Worm (Caenorhabditis elegans) whole organism, L4 larva: ENCODE measurements around the gene ttn-1.

Source experiments
- F26F4.8 ChIP-seq: fragments of 200-800 bp; sonication (Bioruptor generic); conservative IDR thresholded peaks from 2 replicates; pipeline ENCODE4 v1.3.6; 2022; ENCODE audit warnings: missing genetic modification characterization, missing compliant biosample characterization
- T26A8.4 ChIP-seq: fragments of 200-800 bp; sonication (Bioruptor generic); IDR thresholded peaks from 2 replicates; pipeline ENCODE4 v1.3.6; 2022; ENCODE audit warnings: missing genetic modification characterization, missing compliant biosample characterization
- ZK337.2 ChIP-seq: fragments of 200-800 bp; sonication (Bioruptor generic); IDR thresholded peaks from 2 replicates; pipeline ENCODE4 v1.3.6; 2022; ENCODE audit warnings: missing genetic modification reagents, missing genetic modification characterization, missing compliant biosample characterization
- ZK546.5 ChIP-seq, 2 experiments: sonication (generic microtip); optimal IDR thresholded peaks; 2 replicates each; lab custom pipeline; 2017; ENCODE audit warnings: missing biosample characterization in 2 of 2, missing genetic modification characterization in 2 of 2
- aha-1 ChIP-seq: fragments of 150-350 bp; peaks from one replicate; lab custom pipeline; 2014; ENCODE audit warnings: missing biosample characterization, missing genetic modification characterization
- ceh-20 ChIP-seq: fragments of 200-800 bp; sonication (Bioruptor generic); IDR thresholded peaks from 2 replicates; pipeline ENCODE4 v1.3.6; 2022; ENCODE audit warnings: missing genetic modification reagents, missing genetic modification characterization, missing compliant biosample characterization
- ceh-32 ChIP-seq: sonication (generic microtip); optimal IDR thresholded peaks from 2 replicates; lab custom pipeline; 2016; ENCODE audit warnings: mild to moderate bottlenecking, missing genetic modification characterization, missing compliant biosample characterization; ENCODE audit not compliant: poor library complexity
- ceh-62 ChIP-seq: sonication (generic microtip); optimal IDR thresholded peaks from 2 replicates; lab custom pipeline; 2017; ENCODE audit warnings: missing biosample characterization, missing genetic modification characterization
- daf-12 ChIP-seq: fragments of 150-350 bp; optimal IDR thresholded peaks from 2 replicates; lab custom pipeline; 2014; ENCODE audit warnings: missing biosample characterization, missing genetic modification reagents, missing genetic modification characterization
- daf-16 ChIP-seq, 3 experiments: sonication (generic microtip); optimal IDR thresholded peaks; 2 replicates each; lab custom pipeline; 2016 to 2017; ENCODE audit warnings: missing genetic modification characterization in 3 of 3, missing genetic modification reagents in 3 of 3, mild to moderate bottlenecking in 2 of 3, missing compliant biosample characterization in 2 of 3, missing biosample characterization in 1 of 3, moderate library complexity in 1 of 3
- daf-19 ChIP-seq: fragments of 200-800 bp; sonication (Bioruptor generic); conservative IDR thresholded peaks from 2 replicates; pipeline ENCODE4 v1.3.6; 2022; ENCODE audit warnings: missing genetic modification characterization, missing compliant biosample characterization
- dmd-6 ChIP-seq: fragments of 200-800 bp; sonication (Bioruptor generic); IDR thresholded peaks from 2 replicates; pipeline ENCODE4 v1.3.6; 2022; ENCODE audit warnings: missing genetic modification reagents, missing genetic modification characterization, missing compliant biosample characterization
- dmd-9 ChIP-seq: fragments of 200-800 bp; sonication (Bioruptor generic); IDR thresholded peaks from 2 replicates; pipeline ENCODE4 v1.3.6; 2022; ENCODE audit warnings: missing genetic modification reagents, missing genetic modification characterization, missing compliant biosample characterization
- dpl-1 ChIP-seq: fragments of 150-350 bp; optimal IDR thresholded peaks from 2 replicates; lab custom pipeline; 2014; ENCODE audit warnings: missing biosample characterization, missing genetic modification reagents, missing genetic modification characterization
- duxl-1 ChIP-seq: sonication (generic microtip); optimal IDR thresholded peaks from 2 replicates; lab custom pipeline; 2016; ENCODE audit warnings: mild to moderate bottlenecking, missing genetic modification characterization, moderate library complexity, missing compliant biosample characterization; ENCODE audit not compliant: poor library complexity
- dve-1 ChIP-seq: sonication (generic microtip); optimal IDR thresholded peaks from 2 replicates; lab custom pipeline; 2017; ENCODE audit warnings: antibody characterized with exemption, mild to moderate bottlenecking, missing genetic modification characterization, missing compliant biosample characterization; ENCODE audit not compliant: insufficient read depth
- egl-43 ChIP-seq: fragments of 200-800 bp; sonication (Bioruptor generic); IDR thresholded peaks from 2 replicates; pipeline ENCODE4 v1.3.6; 2022; ENCODE audit warnings: missing genetic modification reagents, missing genetic modification characterization, missing compliant biosample characterization
- hif-1 ChIP-seq, 2 experiments: sonication (generic microtip); optimal IDR thresholded peaks; 2 replicates each; lab custom pipeline; 2016 to 2017; ENCODE audit warnings: missing compliant biosample characterization in 2 of 2, missing genetic modification characterization in 2 of 2, missing genetic modification reagents in 2 of 2, missing genotype in 2 of 2, mild to moderate bottlenecking in 1 of 2
- hlh-11 ChIP-seq: fragments of 200-800 bp; sonication (Bioruptor generic); optimal IDR thresholded peaks from 2 replicates; lab custom pipeline; 2018; ENCODE audit warnings: mild to moderate bottlenecking, missing genetic modification characterization, missing compliant biosample characterization
- hlh-30 ChIP-seq: sonication (generic microtip); optimal IDR thresholded peaks from 2 replicates; lab custom pipeline; 2017; ENCODE audit warnings: antibody characterized with exemption, mild to moderate bottlenecking, missing genetic modification characterization, missing compliant biosample characterization; ENCODE audit not compliant: insufficient read depth
- hmg-1.1 ChIP-seq: fragments of 200-800 bp; sonication (Bioruptor generic); IDR thresholded peaks from 2 replicates; pipeline ENCODE4 v1.3.6; 2022; ENCODE audit warnings: missing genetic modification reagents, missing genetic modification characterization, missing compliant biosample characterization
- jun-1 ChIP-seq: fragments of 150-350 bp; optimal IDR thresholded peaks from 2 replicates; lab custom pipeline; 2014; ENCODE audit warnings: missing biosample characterization, missing genetic modification reagents, missing genetic modification characterization
- lin-39 ChIP-seq: fragments of 150-350 bp; optimal IDR thresholded peaks from 2 replicates; lab custom pipeline; 2014; ENCODE audit warnings: missing biosample characterization, missing genetic modification reagents, missing genetic modification characterization
- madf-5 ChIP-seq, 2 experiments: fragments of 200-800 bp; sonication (Bioruptor generic); IDR thresholded peaks; 2 replicates each; pipeline ENCODE4 v1.3.6; 2022; ENCODE audit warnings: missing compliant biosample characterization in 2 of 2, missing genetic modification characterization in 2 of 2
- madf-9 ChIP-seq: fragments of 200-800 bp; sonication (Bioruptor generic); conservative IDR thresholded peaks from 2 replicates; pipeline ENCODE4 v1.3.6; 2022; ENCODE audit warnings: missing genetic modification reagents, missing genetic modification characterization, missing compliant biosample characterization
- mep-1 ChIP-seq: fragments of 150-350 bp; sonication (generic microtip); optimal IDR thresholded peaks from 3 replicates; lab custom pipeline; 2014; ENCODE audit warnings: missing biosample characterization, missing genetic modification characterization
- mes-2 ChIP-seq: sonication (generic microtip); optimal IDR thresholded peaks from 2 replicates; lab custom pipeline; 2016; ENCODE audit warnings: missing genotype, mild to moderate bottlenecking, missing genetic modification characterization, missing compliant biosample characterization; ENCODE audit not compliant: poor library complexity, severe bottlenecking
- mxl-2 ChIP-seq: fragments of 200-800 bp; sonication (Bioruptor generic); conservative IDR thresholded peaks from 2 replicates; pipeline ENCODE4 v1.3.6; 2022; ENCODE audit warnings: missing genetic modification reagents, missing genetic modification characterization, missing compliant biosample characterization
- mxl-3 ChIP-seq: fragments of 200-800 bp; sonication (Bioruptor generic); optimal IDR thresholded peaks from 2 replicates; lab custom pipeline; 2018; ENCODE audit warnings: mild to moderate bottlenecking, missing genetic modification characterization, missing compliant biosample characterization
- nhr-102 ChIP-seq: sonication (generic microtip); optimal IDR thresholded peaks from 2 replicates; lab custom pipeline; 2016; ENCODE audit warnings: mild to moderate bottlenecking, missing genetic modification characterization, moderate library complexity, missing compliant biosample characterization
- nhr-28 ChIP-seq: fragments of 150-350 bp; optimal IDR thresholded peaks from 2 replicates; lab custom pipeline; 2014; ENCODE audit warnings: missing biosample characterization, missing genetic modification characterization
- nhr-41 ChIP-seq: fragments of 200-800 bp; sonication (Bioruptor generic); IDR thresholded peaks from 2 replicates; pipeline ENCODE4 v1.3.6; 2022; ENCODE audit warnings: missing genetic modification reagents, missing genetic modification characterization, missing compliant biosample characterization
- nhr-48 ChIP-seq: sonication (generic microtip); optimal IDR thresholded peaks from 2 replicates; lab custom pipeline; 2016; ENCODE audit warnings: mild to moderate bottlenecking, missing genetic modification characterization, missing compliant biosample characterization
- pha-4 ChIP-seq, 2 experiments: fragments of 150-350 bp in 1 of 2; fragments of 200-800 bp in 1 of 2; sonication (Bioruptor generic) in 1 of 2; IDR thresholded peaks in 1 of 2; optimal IDR thresholded peaks in 1 of 2; 2 replicates each; pipeline versions ENCODE4 v1.3.6 to Lab custom; 2014 to 2022; ENCODE audit warnings: missing genetic modification characterization in 2 of 2, missing genetic modification reagents in 2 of 2, missing biosample characterization in 1 of 2, missing compliant biosample characterization in 1 of 2
- php-3 ChIP-seq: fragments of 200-800 bp; sonication (Bioruptor generic); IDR thresholded peaks from 2 replicates; pipeline ENCODE4 v1.3.6; 2022; ENCODE audit warnings: missing genetic modification reagents, missing genetic modification characterization, missing compliant biosample characterization
- pqm-1 ChIP-seq: sonication (generic microtip); optimal IDR thresholded peaks from 2 replicates; lab custom pipeline; 2017; ENCODE audit warnings: missing biosample characterization, missing genetic modification characterization
- rbr-2 ChIP-seq: sonication (generic microtip); optimal IDR thresholded peaks from 2 replicates; lab custom pipeline; 2016; ENCODE audit warnings: missing genotype, missing genetic modification characterization, missing compliant biosample characterization
- set-16 ChIP-seq: fragments of 200-800 bp; sonication (Bioruptor generic); IDR thresholded peaks from 2 replicates; pipeline ENCODE4 v1.3.6; 2022; ENCODE audit warnings: missing genetic modification reagents, missing genetic modification characterization, missing compliant biosample characterization
- snpc-4 ChIP-seq: fragments of 150-350 bp; optimal IDR thresholded peaks from 2 replicates; lab custom pipeline; 2014; ENCODE audit warnings: missing biosample characterization, missing genetic modification characterization
- spr-1 ChIP-seq: sonication (generic microtip); optimal IDR thresholded peaks from 2 replicates; lab custom pipeline; 2016; ENCODE audit warnings: mild to moderate bottlenecking, missing genetic modification characterization, missing compliant biosample characterization
- unc-130 ChIP-seq: sonication (generic microtip); optimal IDR thresholded peaks from 2 replicates; lab custom pipeline; 2016; ENCODE audit warnings: missing genetic modification reagents, missing genetic modification characterization, missing compliant biosample characterization
- vab-7 ChIP-seq: fragments of 200-800 bp; sonication (Bioruptor generic); IDR thresholded peaks from 2 replicates; pipeline ENCODE4 v1.3.6; 2022; ENCODE audit warnings: missing genetic modification reagents, missing genetic modification characterization, missing compliant biosample characterization
- zfp-2 ChIP-seq: sonication (generic microtip); optimal IDR thresholded peaks from 2 replicates; lab custom pipeline; 2016; ENCODE audit warnings: mild to moderate bottlenecking, missing genetic modification characterization, missing compliant biosample characterization
- ztf-11 ChIP-seq: fragments of 150-350 bp; optimal IDR thresholded peaks from 2 replicates; lab custom pipeline; 2014; ENCODE audit warnings: missing biosample characterization, missing genetic modification characterization
- ztf-7 ChIP-seq: fragments of 150-350 bp; optimal IDR thresholded peaks from 2 replicates; lab custom pipeline; 2014; ENCODE audit warnings: missing biosample characterization, missing genetic modification characterization

Gene ttn-1

DNA sequence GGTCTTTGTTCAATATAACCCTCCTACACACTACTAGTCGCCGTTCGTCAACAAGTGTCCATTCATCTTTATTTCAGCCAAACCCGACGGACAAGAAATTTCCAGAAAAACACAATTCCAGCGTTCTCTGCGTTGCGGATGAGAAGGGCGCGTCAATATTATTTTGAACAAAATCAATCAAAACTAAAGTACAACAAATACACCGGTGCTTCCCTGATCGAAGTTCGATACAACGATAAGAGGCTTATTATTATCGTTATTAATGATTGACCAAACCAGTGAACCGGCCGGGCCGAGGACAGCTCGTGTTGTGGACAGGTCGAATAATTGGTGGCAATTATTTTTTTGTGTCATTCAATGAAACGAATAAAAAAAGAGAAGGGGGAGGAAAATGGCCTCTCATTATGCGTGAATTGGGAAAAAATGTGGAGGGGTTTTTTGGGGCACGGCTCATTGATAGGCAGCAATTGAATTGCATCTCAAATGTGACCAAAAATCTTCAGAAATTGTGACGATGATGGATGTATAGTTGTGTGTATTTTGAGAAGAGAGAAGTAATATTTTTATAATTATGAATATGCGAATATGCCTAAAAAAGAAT is 28.3 kb upstream of the ttn-1 start:
- TF ChIP-seq hmg-1.1 (GFP tag; lab: Robert Waterston, UW) (0 out of 2 replicates have a peak, but pooled peaks have one; percentile 5), hlh-11 (tag; lab: Kevin White, UChicago) (peak; percentile 74), T26A8.4 (GFP tag; lab: Robert Waterston, UW) (peak; percentile 38; the same call in 1 of the 2 replicates), nhr-28 (tag; lab: Kevin White, UChicago) (peak; percentile 22), lin-39 (no peak), hlh-30 (tag; lab: Kevin White, UChicago) (no peak), set-16 (GFP tag; lab: Robert Waterston, UW) (no peak), dve-1 (peak; percentile 73), daf-16 (GFP tag; optimal IDR thresholded peaks at IDR 0.05; lab: Kevin White, UChicago) (no peak), daf-16 (tag; optimal IDR thresholded peaks at IDR 0.05; lab: Kevin White, UChicago) (peak; percentile 89), dmd-6 (GFP tag; lab: Robert Waterston, UW) (peak; percentile 73), rbr-2 (tag; lab: Kevin White, UChicago) (peak; percentile 41), nhr-102 (peak; percentile 29), pqm-1 (tag; lab: Kevin White, UChicago) (peak; percentile 22), php-3 (GFP tag; lab: Robert Waterston, UW) (0 out of 2 replicates have a peak, but pooled peaks have one; percentile 28), nhr-48 (tag; lab: Kevin White, UChicago) (peak; percentile 62), mxl-3 (peak; percentile 2), ceh-20 (GFP tag; lab: Robert Waterston, UW) (no peak), hif-1 (tag; optimal IDR thresholded peaks at IDR 0.05; lab: Kevin White, UChicago) (peak in 1 of 2 experiments; percentile 22), vab-7 (GFP tag; lab: Robert Waterston, UW) (no peak), mes-2 (tag; lab: Kevin White, UChicago) (peak; percentile 30), pha-4 (GFP tag; IDR thresholded peaks at IDR 0.05; lab: Robert Waterston, UW) (no peak), pha-4 (tag; optimal IDR thresholded peaks at IDR 0.05; lab: Kevin White, UChicago) (peak; percentile 7), madf-5 (GFP tag; IDR thresholded peaks at IDR 0.05; lab: Robert Waterston, UW) (no peak)

DNA sequence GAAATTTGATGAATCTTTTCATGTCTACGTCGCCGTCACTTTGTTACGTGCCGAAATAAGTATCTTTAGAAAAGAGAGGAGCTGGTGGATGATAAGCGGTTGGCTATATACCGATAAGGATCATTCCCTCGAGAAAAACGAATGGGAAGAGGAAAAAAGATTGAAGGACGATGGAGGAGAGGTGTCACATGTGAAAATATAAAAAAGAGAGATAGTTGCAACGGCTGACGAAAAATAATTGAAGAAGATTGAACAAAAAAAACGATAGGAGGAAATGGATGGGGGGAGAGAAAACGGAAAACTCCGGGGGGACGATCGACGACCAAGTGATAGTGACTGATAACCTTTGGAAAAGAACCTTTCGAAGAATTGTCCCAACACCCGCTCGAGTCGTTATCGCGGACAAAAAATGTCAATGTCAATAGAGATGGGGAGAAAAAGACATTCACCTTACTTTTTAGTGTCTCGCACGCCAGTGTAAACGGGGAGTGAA is 27.1 kb upstream of the ttn-1 start:
- TF ChIP-seq nhr-41 (GFP tag; lab: Robert Waterston, UW) (no peak), mxl-2 (GFP tag; lab: Robert Waterston, UW) (no peak), pha-4 (GFP tag; IDR thresholded peaks at IDR 0.05; lab: Robert Waterston, UW) (0 out of 2 replicates have a peak, but pooled peaks have one; percentile 42), pha-4 (tag; optimal IDR thresholded peaks at IDR 0.05; lab: Kevin White, UChicago) (peak; percentile 66), F26F4.8 (GFP tag; lab: Robert Waterston, UW) (no peak), hlh-30 (tag; lab: Kevin White, UChicago) (peak; percentile 90), snpc-4 (no peak), daf-19 (GFP tag; lab: Robert Waterston, UW) (no peak), madf-9 (0 out of 2 replicates have a peak, but pooled peaks have one; percentile 2), dmd-9 (GFP tag; lab: Robert Waterston, UW) (no peak), pqm-1 (tag; lab: Kevin White, UChicago) (peak; percentile 84), dpl-1 (peak; percentile 33), egl-43 (no peak), duxl-1 (tag; lab: Kevin White, UChicago) (peak; percentile 54), php-3 (GFP tag; lab: Robert Waterston, UW) (peak; percentile 62; the same call in 1 of the 2 replicates), ztf-11 (tag; lab: Kevin White, UChicago) (no peak), nhr-48 (tag; lab: Kevin White, UChicago) (peak; percentile 96), mep-1 (tag; lab: Kevin White, UChicago) (peak; percentile 82), ztf-7 (tag; lab: Kevin White, UChicago) (peak; percentile 44), ZK337.2 (GFP tag; lab: Robert Waterston, UW) (no peak), daf-12 (tag; lab: Kevin White, UChicago) (no peak), jun-1 (tag; lab: Kevin White, UChicago) (peak; percentile 56), ceh-62 (tag; lab: Kevin White, UChicago) (no peak), T26A8.4 (GFP tag; lab: Robert Waterston, UW) (no peak; the same call in 1 of the 2 replicates), aha-1 (tag; lab: Kevin White, UChicago) (peak; percentile 99), dve-1 (peak; percentile 96), ZK546.5 (tag; optimal IDR thresholded peaks at IDR 0.05; lab: Kevin White, UChicago) (no peak), vab-7 (GFP tag; lab: Robert Waterston, UW) (no peak), unc-130 (GFP tag; lab: Kevin White, UChicago) (no peak), spr-1 (tag; lab: Kevin White, UChicago) (peak; percentile 22), ceh-32 (tag; lab: Kevin White, UChicago) (no peak), zfp-2 (no peak)
